Fruit fly (Drosophila melanogaster) whole organism, embryonic: Measurements from ENCODE around the gene Tim8.

Experiments used
- CG10462 ChIP-seq: fragments of 200-800 bp; sonication (Bioruptor generic); optimal IDR thresholded peaks from 2 replicates; lab custom pipeline; 2016; ENCODE audit warnings: missing biosample characterization, missing genetic modification characterization
- CG13624 ChIP-seq: fragments of 200-800 bp; sonication (Bioruptor generic); optimal IDR thresholded peaks from 2 replicates; lab custom pipeline; 2016; ENCODE audit warnings: missing biosample characterization, missing genetic modification characterization
- CG13894 ChIP-seq: fragments of 200-800 bp; sonication (Bioruptor generic); optimal IDR thresholded peaks from 3 replicates; lab custom pipeline; 2018; ENCODE audit warnings: missing biosample characterization, mild to moderate bottlenecking, missing genetic modification characterization, moderate library complexity
- CG14860 ChIP-seq: fragments of 200-800 bp; sonication (Bioruptor generic); IDR thresholded peaks from 3 replicates; pipeline ENCODE4 v1.3.6; 2022; ENCODE audit warnings: missing biosample characterization, missing genetic modification characterization; ENCODE audit not compliant: partially characterized antibody
- CG15514 ChIP-seq: fragments of 200-800 bp; sonication (Bioruptor generic); optimal IDR thresholded peaks from 3 replicates; lab custom pipeline; 2017; ENCODE audit warnings: missing biosample characterization, missing genetic modification characterization, mild to moderate bottlenecking, moderate library complexity, missing genetic modification reagents
- CG1603 ChIP-seq: fragments of 200-800 bp; sonication (Bioruptor generic); optimal IDR thresholded peaks from 2 replicates; lab custom pipeline; 2019; ENCODE audit warnings: missing biosample characterization, mild to moderate bottlenecking, missing genetic modification characterization, moderate library complexity
- CG17328 ChIP-seq: fragments of 200-800 bp; sonication (Bioruptor generic); IDR thresholded peaks from 2 replicates; pipeline ENCODE4 v1.3.6; 2022; ENCODE audit warnings: missing biosample characterization, missing genetic modification characterization
- CG17361 ChIP-seq: fragments of 200-800 bp; sonication (Bioruptor generic); IDR thresholded peaks from 3 replicates; pipeline ENCODE4 v1.3.6; 2022; ENCODE audit warnings: missing biosample characterization, missing genetic modification characterization
- CG17568 ChIP-seq: fragments of 200-800 bp; sonication (Bioruptor generic); optimal IDR thresholded peaks from 2 replicates; lab custom pipeline; 2018; ENCODE audit warnings: missing biosample characterization, mild to moderate bottlenecking, missing genetic modification characterization, moderate library complexity
- CG18599 ChIP-seq: fragments of 200-800 bp; sonication (Bioruptor generic); optimal IDR thresholded peaks from 3 replicates; lab custom pipeline; 2017; ENCODE audit warnings: missing biosample characterization, missing genetic modification characterization, mild to moderate bottlenecking, moderate library complexity, missing genetic modification reagents
- CG2889 ChIP-seq: fragments of 200-800 bp; sonication (Bioruptor generic); IDR thresholded peaks from 3 replicates; pipeline ENCODE4 v1.3.6; 2022; ENCODE audit warnings: missing biosample characterization, missing genetic modification characterization
- CG34422 ChIP-seq: fragments of 200-800 bp; sonication (Bioruptor generic); IDR thresholded peaks from 3 replicates; pipeline ENCODE4 v1.3.6; 2022; ENCODE audit warnings: missing biosample characterization, missing genetic modification characterization
- CG43689 ChIP-seq: fragments of 200-800 bp; sonication (Bioruptor generic); IDR thresholded peaks from 2 replicates; pipeline ENCODE4 v1.3.6; 2022; ENCODE audit warnings: missing biosample characterization, missing genetic modification characterization
- CG5953 ChIP-seq: fragments of 200-800 bp; sonication (Bioruptor generic); IDR thresholded peaks from 2 replicates; pipeline ENCODE4 v1.3.6; 2022; ENCODE audit warnings: missing biosample characterization, missing genetic modification characterization
- CG6689 ChIP-seq: fragments of 200-800 bp; sonication (Bioruptor generic); IDR thresholded peaks from 2 replicates; pipeline ENCODE4 v1.3.6; 2022; ENCODE audit warnings: missing biosample characterization, missing genetic modification characterization
- CG7556 ChIP-seq: fragments of 200-800 bp; sonication (Bioruptor generic); optimal IDR thresholded peaks from 2 replicates; lab custom pipeline; 2017; ENCODE audit warnings: missing biosample characterization, mild to moderate bottlenecking, missing genetic modification characterization
- CG7928 ChIP-seq: fragments of 200-800 bp; sonication (Bioruptor generic); optimal IDR thresholded peaks from 2 replicates; lab custom pipeline; 2017; ENCODE audit warnings: missing biosample characterization, mild to moderate bottlenecking, missing genetic modification characterization
- D19A ChIP-seq: fragments of 200-800 bp; optimal IDR thresholded peaks from 3 replicates; lab custom pipeline; 2019; ENCODE audit warnings: missing biosample characterization, mild to moderate bottlenecking, missing genetic modification characterization, moderate library complexity
- Fer3 ChIP-seq: fragments of 200-800 bp; sonication (Bioruptor generic); optimal IDR thresholded peaks from 2 replicates; lab custom pipeline; 2018; ENCODE audit warnings: missing biosample characterization, mild to moderate bottlenecking, missing genetic modification characterization, moderate library complexity
- H2.0 ChIP-seq: fragments of 200-800 bp; sonication (Bioruptor generic); IDR thresholded peaks from 2 replicates; pipeline ENCODE4 v1.3.6; 2022; ENCODE audit warnings: missing biosample characterization, missing genetic modification characterization
- Myb ChIP-seq: fragments of 200-800 bp; sonication (Bioruptor generic); optimal IDR thresholded peaks from 2 replicates; lab custom pipeline; 2016; ENCODE audit warnings: missing biosample characterization, missing genetic modification characterization
- Nf-YA ChIP-seq: fragments of 200-800 bp; sonication (Bioruptor generic); IDR thresholded peaks from 2 replicates; pipeline ENCODE4 v1.3.6; 2022; ENCODE audit warnings: missing biosample characterization, missing genetic modification characterization
- Nf-YB ChIP-seq: fragments of 200-800 bp; sonication (Bioruptor generic); optimal IDR thresholded peaks from 3 replicates; lab custom pipeline; 2019; ENCODE audit warnings: missing biosample characterization, mild to moderate bottlenecking, missing genetic modification characterization, moderate library complexity
- Oli ChIP-seq: fragments of 200-800 bp; sonication (Bioruptor generic); optimal IDR thresholded peaks from 2 replicates; lab custom pipeline; 2018; ENCODE audit warnings: missing biosample characterization, mild to moderate bottlenecking, missing genetic modification characterization, moderate library complexity
- Optix ChIP-seq: fragments of 200-800 bp; sonication (Bioruptor generic); IDR thresholded peaks from 3 replicates; pipeline ENCODE4 v1.3.6; 2022; ENCODE audit warnings: missing biosample characterization, missing genetic modification characterization
- Pdp1 ChIP-seq, 2 experiments: fragments of 200-800 bp; sonication (Bioruptor generic); optimal IDR thresholded peaks; 3 replicates each; lab custom pipeline; 2016; ENCODE audit warnings: missing biosample characterization in 2 of 2, missing genetic modification characterization in 2 of 2, mild to moderate bottlenecking in 1 of 2, moderate library complexity in 1 of 2
- Sry-δ ChIP-seq: fragments of 200-800 bp; sonication (Bioruptor generic); optimal IDR thresholded peaks from 2 replicates; lab custom pipeline; 2016; ENCODE audit warnings: missing biosample characterization, missing genetic modification characterization
- Tbp ChIP-seq: fragments of >200 bp; optimal IDR thresholded peaks from 2 replicates; lab custom pipeline; 2018; ENCODE audit warnings: missing biosample characterization, missing genetic modification characterization
- Xrp1 ChIP-seq: fragments of 200-800 bp; sonication (Bioruptor generic); IDR thresholded peaks from 2 replicates; pipeline ENCODE4 v1.3.6; 2022; ENCODE audit warnings: missing biosample characterization, missing genetic modification characterization
- YL-1 ChIP-seq: fragments of 200-800 bp; sonication (Bioruptor generic); optimal IDR thresholded peaks from 3 replicates; lab custom pipeline; 2017; ENCODE audit warnings: missing biosample characterization, mild to moderate bottlenecking, missing genetic modification characterization
- ab ChIP-seq: fragments of 200-800 bp; sonication (Bioruptor generic); optimal IDR thresholded peaks from 2 replicates; lab custom pipeline; 2016; ENCODE audit warnings: missing biosample characterization, missing genetic modification characterization
- bbx ChIP-seq: fragments of 200-800 bp; sonication (Bioruptor generic); IDR thresholded peaks from 2 replicates; pipeline ENCODE4 v1.3.6; 2022; ENCODE audit warnings: missing biosample characterization, missing genetic modification characterization; ENCODE audit not compliant: partially characterized antibody
- chif ChIP-seq, 2 experiments: fragments of 200-800 bp; sonication (Bioruptor generic); optimal IDR thresholded peaks; 3 replicates each; lab custom pipeline; 2016; ENCODE audit warnings: missing biosample characterization in 2 of 2, missing genetic modification characterization in 2 of 2
- gsb ChIP-seq: fragments of 200-800 bp; sonication (Bioruptor generic); IDR thresholded peaks from 2 replicates; pipeline ENCODE4 v1.3.6; 2022; ENCODE audit warnings: missing biosample characterization, missing genetic modification characterization
- insv ChIP-seq, 2 experiments: fragments of 200-800 bp; sonication (Bioruptor generic); optimal IDR thresholded peaks; 3 replicates each; lab custom pipeline; 2016 to 2018; ENCODE audit warnings: missing biosample characterization in 2 of 2, missing genetic modification characterization in 2 of 2
- ken ChIP-seq: fragments of 200-800 bp; sonication (Bioruptor generic); IDR thresholded peaks from 3 replicates; pipeline ENCODE4 v1.3.6; 2022; ENCODE audit warnings: missing biosample characterization, missing genetic modification characterization
- knrl ChIP-seq: fragments of 200-800 bp; sonication (Bioruptor generic); IDR thresholded peaks from 3 replicates; pipeline ENCODE4 v1.3.6; 2022; ENCODE audit warnings: missing biosample characterization, missing genetic modification characterization; ENCODE audit not compliant: partially characterized antibody
- lab ChIP-seq: fragments of 200-800 bp; sonication (Bioruptor generic); optimal IDR thresholded peaks from 3 replicates; lab custom pipeline; 2017; ENCODE audit warnings: missing biosample characterization, missing genetic modification characterization, mild to moderate bottlenecking, moderate library complexity, missing genetic modification reagents
- mam ChIP-seq: fragments of 200-800 bp; sonication (Bioruptor generic); optimal IDR thresholded peaks from 3 replicates; lab custom pipeline; 2016; ENCODE audit warnings: missing biosample characterization, missing genetic modification characterization
- mld ChIP-seq: fragments of 200-800 bp; sonication (Bioruptor generic); IDR thresholded peaks from 3 replicates; pipeline ENCODE4 v1.3.6; 2022; ENCODE audit warnings: missing biosample characterization, missing genetic modification characterization; ENCODE audit not compliant: partially characterized antibody
- peb ChIP-seq: fragments of 200-800 bp; sonication (Bioruptor generic); IDR thresholded peaks from 2 replicates; pipeline ENCODE4 v1.3.6; 2022; ENCODE audit warnings: missing biosample characterization, missing genetic modification characterization
- scrt ChIP-seq: fragments of 200-800 bp; sonication (Bioruptor generic); optimal IDR thresholded peaks from 2 replicates; lab custom pipeline; 2018; ENCODE audit warnings: missing biosample characterization, mild to moderate bottlenecking, missing genetic modification characterization, moderate library complexity
- seq ChIP-seq: fragments of 200-800 bp; sonication (Bioruptor generic); IDR thresholded peaks from 2 replicates; pipeline ENCODE4 v1.3.6; 2022; ENCODE audit warnings: missing biosample characterization, missing genetic modification characterization
- slou ChIP-seq: fragments of 200-800 bp; sonication (Bioruptor generic); optimal IDR thresholded peaks from 3 replicates; lab custom pipeline; 2016; ENCODE audit warnings: missing biosample characterization, missing genetic modification characterization
- sqz ChIP-seq: fragments of 200-800 bp; sonication (Bioruptor generic); optimal IDR thresholded peaks from 3 replicates; lab custom pipeline; 2018; ENCODE audit warnings: missing biosample characterization, mild to moderate bottlenecking, missing genetic modification characterization
- trem ChIP-seq: fragments of 200-800 bp; optimal IDR thresholded peaks from 3 replicates; lab custom pipeline; 2019; ENCODE audit warnings: missing biosample characterization, mild to moderate bottlenecking, missing genetic modification characterization, moderate library complexity
- unc-4 ChIP-seq: fragments of 200-800 bp; sonication (Bioruptor generic); IDR thresholded peaks from 2 replicates; pipeline ENCODE4 v1.3.6; 2022; ENCODE audit warnings: missing biosample characterization, missing genetic modification characterization; ENCODE audit not compliant: partially characterized antibody
- unpg ChIP-seq: fragments of 200-800 bp; sonication (Bioruptor generic); optimal IDR thresholded peaks from 3 replicates; lab custom pipeline; 2018; ENCODE audit warnings: missing biosample characterization, mild to moderate bottlenecking, missing genetic modification characterization, moderate library complexity
- usp ChIP-seq: fragments of >200 bp; optimal IDR thresholded peaks from 2 replicates; lab custom pipeline; 2017; ENCODE audit warnings: missing biosample characterization, missing genetic modification characterization

Gene Tim8

dm6 chrX:11350505-11351327 is 17.5 kb upstream of the Tim8 start, which contains the start of gene CG1737 (continued):
- TF ChIP-seq Fer3 (tag; lab: Kevin White, UChicago) (no peak), CG18599 (GFP tag; lab: Kevin White, UChicago) (peak; percentile 55), mam (GFP tag; lab: Kevin White, UChicago) (peak; percentile 8), unc-4 (GFP tag; lab: Robert Waterston, UW) (no peak; the same call in 1 of the 2 replicates), trem (tag; lab: Kevin White, UChicago) (no peak), insv (GFP tag; optimal IDR thresholded peaks at IDR 0.05; lab: Kevin White, UChicago) (no peak), CG15514 (GFP tag; lab: Kevin White, UChicago) (peak; percentile 74), CG2889 (GFP tag; lab: Robert Waterston, UW) (no peak), chif (GFP tag; optimal IDR thresholded peaks at IDR 0.05; lab: Kevin White, UChicago) (peak in 1 of 2 experiments; percentile 9), CG13894 (peak; percentile 2), mld (GFP tag; lab: Robert Waterston, UW) (no peak), Xrp1 (GFP tag; lab: Robert Waterston, UW) (0 out of 2 replicates have a peak, but pooled peaks have one; percentile 16), CG17361 (no peak), Pdp1 (GFP tag; optimal IDR thresholded peaks at IDR 0.05; lab: Kevin White, UChicago) (no peak), slou (GFP tag; lab: Kevin White, UChicago) (no peak), bbx (GFP tag; lab: Robert Waterston, UW) (no peak), peb (no peak), CG10462 (GFP tag; lab: Kevin White, UChicago) (no peak), Nf-YA (GFP tag; lab: Robert Waterston, UW) (no peak), D19A (tag; lab: Kevin White, UChicago) (no peak), unpg (GFP tag; lab: Kevin White, UChicago) (no peak), gsb (GFP tag; lab: Robert Waterston, UW) (no peak), H2.0 (GFP tag; lab: Robert Waterston, UW) (0 out of 2 replicates have a peak, but pooled peaks have one; percentile 7), CG34422 (GFP tag; lab: Robert Waterston, UW) (no peak), CG6689 (GFP tag; lab: Robert Waterston, UW) (0 out of 2 replicates have a peak, but pooled peaks have one; percentile 9), CG17328 (GFP tag; lab: Robert Waterston, UW) (no peak), CG7556 (GFP tag; lab: Kevin White, UChicago) (no peak), CG7928 (no peak), CG17568 (no peak), CG14860 (GFP tag; lab: Robert Waterston, UW) (no peak), Nf-YB (GFP tag; lab: Kevin White, UChicago) (peak; percentile 25), knrl (no peak), ken (GFP tag; lab: Robert Waterston, UW) (peak; percentile 47; the same call in 1 of the 3 replicates), scrt (peak; percentile 7), CG5953 (GFP tag; lab: Robert Waterston, UW) (no peak), CG13624 (GFP tag; lab: Kevin White, UChicago) (peak; percentile 7), Sry-δ (peak; percentile 40), CG43689 (no peak), sqz (GFP tag; lab: Kevin White, UChicago) (peak; percentile 86), lab (GFP tag; lab: Kevin White, UChicago) (peak; percentile 50), Tbp (GFP tag; lab: Kevin White, UChicago) (no peak), Optix (GFP tag; lab: Robert Waterston, UW) (no peak), Oli (tag; lab: Kevin White, UChicago) (no peak), ab (GFP tag; lab: Kevin White, UChicago) (no peak), Myb (no peak), YL-1 (GFP tag; lab: Kevin White, UChicago) (peak; percentile 71), CG1603 (peak; percentile 1), usp (GFP tag; lab: Kevin White, UChicago) (no peak), seq (GFP tag; lab: Robert Waterston, UW) (0 out of 2 replicates have a peak, but pooled peaks have one; percentile 9)
